Worm (Caenorhabditis elegans) whole organism, late embryonic: ENCODE results near the gene ugt-57.

Experiments used
- C08G9.2 ChIP-seq: sonication (generic microtip); optimal IDR thresholded peaks from 2 replicates; lab custom pipeline; 2016; ENCODE audit warnings: mild to moderate bottlenecking, missing genetic modification characterization, moderate library complexity, missing compliant biosample characterization
- K02D7.2 ChIP-seq: sonication (generic microtip); optimal IDR thresholded peaks from 2 replicates; lab custom pipeline; 2017; ENCODE audit warnings: mild to moderate bottlenecking, missing genetic modification characterization, missing compliant biosample characterization
- T23F11.4 ChIP-seq: fragments of 200-800 bp; sonication (Bioruptor generic); optimal IDR thresholded peaks from 2 replicates; lab custom pipeline; 2018; ENCODE audit warnings: mild to moderate bottlenecking, missing genetic modification characterization, missing compliant biosample characterization
- ceh-14 ChIP-seq: sonication (generic microtip); optimal IDR thresholded peaks from 2 replicates; lab custom pipeline; 2016; ENCODE audit warnings: missing genotype, missing genetic modification characterization, missing compliant biosample characterization
- ceh-18 ChIP-seq: sonication (generic microtip); optimal IDR thresholded peaks from 2 replicates; lab custom pipeline; 2016; ENCODE audit warnings: missing genetic modification characterization, missing compliant biosample characterization
- ceh-2 ChIP-seq: sonication (generic microtip); optimal IDR thresholded peaks from 2 replicates; lab custom pipeline; 2016; ENCODE audit warnings: missing genotype, missing genetic modification characterization, missing compliant biosample characterization
- ceh-22 ChIP-seq: sonication (generic microtip); optimal IDR thresholded peaks from 2 replicates; lab custom pipeline; 2017; ENCODE audit warnings: missing biosample characterization, missing genetic modification characterization
- ceh-30 ChIP-seq: fragments of 150-350 bp; optimal IDR thresholded peaks from 2 replicates; lab custom pipeline; 2014; ENCODE audit warnings: missing biosample characterization, missing genetic modification characterization
- ceh-34 ChIP-seq: sonication (generic microtip); optimal IDR thresholded peaks from 2 replicates; lab custom pipeline; 2016; ENCODE audit warnings: mild to moderate bottlenecking, missing genetic modification characterization, missing compliant biosample characterization
- ceh-45 ChIP-seq: fragments of 200-800 bp; sonication (Bioruptor generic); IDR thresholded peaks from 2 replicates; pipeline ENCODE4 v1.3.6; 2022; ENCODE audit warnings: missing genetic modification reagents, missing genetic modification characterization, missing compliant biosample characterization
- ceh-9 ChIP-seq: sonication (generic microtip); optimal IDR thresholded peaks from 2 replicates; lab custom pipeline; 2016; ENCODE audit warnings: mild to moderate bottlenecking, missing genetic modification characterization, inconsistent platforms, missing compliant biosample characterization
- che-1 ChIP-seq: sonication (generic microtip); optimal IDR thresholded peaks from 2 replicates; lab custom pipeline; 2016; ENCODE audit warnings: mild to moderate bottlenecking, missing genetic modification characterization, missing compliant biosample characterization
- elt-4 ChIP-seq: sonication (generic microtip); optimal IDR thresholded peaks from 2 replicates; lab custom pipeline; 2016; ENCODE audit warnings: missing genetic modification characterization, missing compliant biosample characterization
- ets-4 ChIP-seq: sonication (generic microtip); optimal IDR thresholded peaks from 2 replicates; lab custom pipeline; 2016; ENCODE audit warnings: missing genetic modification characterization, missing compliant biosample characterization
- eyg-1 ChIP-seq: sonication (generic microtip); optimal IDR thresholded peaks from 2 replicates; lab custom pipeline; 2016; ENCODE audit warnings: missing genotype, missing genetic modification characterization, missing compliant biosample characterization
- gmeb-2 ChIP-seq: sonication (generic microtip); optimal IDR thresholded peaks from 2 replicates; lab custom pipeline; 2016; ENCODE audit warnings: missing genetic modification characterization, inconsistent platforms, missing compliant biosample characterization
- hlh-13 ChIP-seq: fragments of 200-800 bp; sonication (Bioruptor generic); optimal IDR thresholded peaks from 2 replicates; lab custom pipeline; 2018; ENCODE audit warnings: mild to moderate bottlenecking, missing genetic modification characterization, missing compliant biosample characterization
- hlh-15 ChIP-seq: sonication (generic microtip); optimal IDR thresholded peaks from 2 replicates; lab custom pipeline; 2016; ENCODE audit warnings: missing genetic modification characterization, missing compliant biosample characterization
- lin-11 ChIP-seq: fragments of 200-800 bp; sonication (Bioruptor generic); optimal IDR thresholded peaks from 2 replicates; lab custom pipeline; 2018; ENCODE audit warnings: mild to moderate bottlenecking, missing genetic modification characterization, missing compliant biosample characterization
- nfya-1 ChIP-seq: sonication (generic microtip); optimal IDR thresholded peaks from 2 replicates; lab custom pipeline; 2017; ENCODE audit warnings: missing genetic modification characterization, mild to moderate bottlenecking, missing compliant biosample characterization, antibody characterized with exemption, moderate library complexity
- nhr-11 ChIP-seq: fragments of 150-350 bp; optimal IDR thresholded peaks from 2 replicates; lab custom pipeline; 2014; ENCODE audit warnings: missing biosample characterization, missing genetic modification characterization
- odd-2 ChIP-seq: sonication (generic microtip); optimal IDR thresholded peaks from 2 replicates; lab custom pipeline; 2017; ENCODE audit warnings: antibody characterized with exemption, mild to moderate bottlenecking, missing genetic modification characterization, missing compliant biosample characterization
- pag-3 ChIP-seq: sonication (generic microtip); optimal IDR thresholded peaks from 2 replicates; lab custom pipeline; 2016; ENCODE audit warnings: missing compliant biosample characterization, missing genetic modification characterization, borderline replicate concordance
- pax-1 ChIP-seq: fragments of 150-350 bp; optimal IDR thresholded peaks from 2 replicates; lab custom pipeline; 2014; ENCODE audit warnings: missing biosample characterization, missing genetic modification characterization
- pha-2 ChIP-seq: sonication (generic microtip); optimal IDR thresholded peaks from 2 replicates; lab custom pipeline; 2017; ENCODE audit warnings: mild to moderate bottlenecking, missing genetic modification characterization, missing compliant biosample characterization
- ref-2 ChIP-seq: sonication (generic microtip); optimal IDR thresholded peaks from 2 replicates; lab custom pipeline; 2016; ENCODE audit warnings: missing genetic modification characterization, missing compliant biosample characterization
- rnt-1 ChIP-seq: sonication (generic microtip); optimal IDR thresholded peaks from 2 replicates; lab custom pipeline; 2016; ENCODE audit warnings: missing genetic modification characterization, missing compliant biosample characterization
- sdc-2 ChIP-seq: sonication (generic microtip); optimal IDR thresholded peaks from 2 replicates; lab custom pipeline; 2016; ENCODE audit warnings: missing genotype, missing genetic modification characterization, missing compliant biosample characterization
- sox-2 ChIP-seq: fragments of 200-800 bp; sonication (Bioruptor generic); IDR thresholded peaks from 2 replicates; pipeline ENCODE4 v1.3.6; 2022; ENCODE audit warnings: missing genetic modification reagents, missing genetic modification characterization, missing compliant biosample characterization
- syd-9 ChIP-seq: sonication (generic microtip); optimal IDR thresholded peaks from 2 replicates; lab custom pipeline; 2016; ENCODE audit warnings: mild to moderate bottlenecking, missing genetic modification characterization, moderate library complexity, missing compliant biosample characterization
- tbx-7 ChIP-seq: sonication (generic microtip); optimal IDR thresholded peaks from 2 replicates; lab custom pipeline; 2016; ENCODE audit warnings: missing genotype, missing genetic modification characterization, missing compliant biosample characterization
- unc-42 ChIP-seq: sonication (generic microtip); optimal IDR thresholded peaks from 2 replicates; lab custom pipeline; 2016; ENCODE audit warnings: missing genotype, missing genetic modification characterization, missing compliant biosample characterization
- unc-55 ChIP-seq: sonication (generic microtip); optimal IDR thresholded peaks from 2 replicates; lab custom pipeline; 2017; ENCODE audit warnings: missing biosample characterization, missing genetic modification reagents, missing genetic modification characterization

The ugt-57 gene

DNA sequence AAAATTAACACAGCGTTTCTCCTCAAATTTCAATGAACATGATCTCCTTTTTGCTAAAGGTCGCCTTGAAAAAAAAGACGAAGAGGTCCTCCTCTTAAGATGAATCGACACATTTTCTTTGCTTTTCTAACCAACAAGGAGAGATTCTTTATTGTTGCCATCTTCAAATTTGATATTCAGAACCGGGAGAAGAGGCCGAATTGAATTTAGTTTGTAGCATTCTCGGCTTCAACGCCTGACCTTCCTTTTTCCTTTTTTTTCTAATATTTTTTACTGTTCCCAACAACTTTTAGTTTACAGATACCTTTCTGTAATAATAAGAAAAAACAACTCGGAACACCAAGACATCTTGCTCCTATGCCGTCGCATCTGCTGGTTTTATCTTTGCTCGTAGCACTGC lies 28.2 kb downstream of the ugt-57 start, which contains the start of gene cah-5:
Gene cah-5, plus strand, starts transcription at position 301 of the 400 bp plus-strand sequence.
- TF ChIP-seq pax-1 (tag; lab: Kevin White, UChicago), result no peak
- TF ChIP-seq odd-2 (tag; lab: Kevin White, UChicago), result no peak
- TF ChIP-seq ceh-2 (tag; lab: Kevin White, UChicago), result no peak
- no peak for TF ChIP-seq hlh-13 (GFP tag; lab: Kevin White, UChicago)

ce11 chrX:7028836-7029235 lies 37.3 kb downstream of the ugt-57 start, which contains the start of gene flp-26:
Gene flp-26 (plus strand): TSS chrX:7029136.
- TF ChIP-seq hlh-15 (tag; lab: Kevin White, UChicago) (no peak), C08G9.2 (tag; lab: Kevin White, UChicago) (no peak), eyg-1 (no peak), rnt-1 (tag; lab: Kevin White, UChicago) (no peak), ceh-2 (tag; lab: Kevin White, UChicago) (no peak), unc-42 (tag; lab: Kevin White, UChicago) (no peak)

DNA sequence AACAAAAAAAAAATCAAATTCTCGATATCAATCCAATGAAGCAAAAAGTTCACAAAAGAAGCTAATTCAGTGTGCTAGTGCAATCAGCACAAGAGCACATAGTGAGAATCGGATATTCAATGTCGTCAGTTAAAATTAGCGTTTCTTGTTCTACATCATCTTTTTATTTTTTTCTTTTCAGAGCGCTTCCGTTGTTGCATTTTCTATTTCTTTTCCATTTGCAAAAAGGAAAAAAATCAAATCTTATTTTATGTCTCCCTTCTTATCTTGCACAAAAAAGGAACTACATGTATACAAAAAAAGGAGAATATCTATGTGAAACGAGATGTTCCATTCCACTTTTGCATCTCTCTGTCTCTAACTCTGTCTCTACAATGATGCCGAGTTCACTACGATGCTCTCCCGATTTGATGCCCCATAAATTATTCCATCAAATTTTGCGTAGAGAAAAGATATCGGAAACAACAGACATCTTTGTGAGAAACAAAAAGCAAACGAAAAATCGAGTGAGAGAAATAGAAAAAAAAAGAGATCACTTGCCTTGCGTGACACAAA lies 42.3 kb downstream of the ugt-57 start:
- no peak for TF ChIP-seq sdc-2 (tag; lab: Kevin White, UChicago)
- TF ChIP-seq unc-55 (GFP tag; lab: Kevin White, UChicago), result no peak
- TF ChIP-seq ceh-18 (tag; lab: Kevin White, UChicago), result no peak
- TF ChIP-seq ets-4 (tag; lab: Kevin White, UChicago), result no peak
- no peak for TF ChIP-seq che-1
- no peak for TF ChIP-seq ceh-34 (tag; lab: Kevin White, UChicago)
- no peak for TF ChIP-seq T23F11.4 (GFP tag; lab: Kevin White, UChicago)
- no peak for TF ChIP-seq lin-11 (tag; lab: Kevin White, UChicago)
- no peak for TF ChIP-seq sox-2 (GFP tag; lab: Robert Waterston, UW)
- no peak for TF ChIP-seq C08G9.2 (tag; lab: Kevin White, UChicago)
- no peak for TF ChIP-seq ref-2 (tag; lab: Kevin White, UChicago)
- no peak for TF ChIP-seq ceh-14 (tag; lab: Kevin White, UChicago)
- no peak for TF ChIP-seq nfya-1 (tag; lab: Kevin White, UChicago)
- TF ChIP-seq nhr-11 (tag; lab: Kevin White, UChicago), result no peak

- no peak for TF ChIP-seq ceh-18 (tag; lab: Kevin White, UChicago)
- no peak for TF ChIP-seq tbx-7
- TF ChIP-seq ceh-30 (tag; lab: Kevin White, UChicago), result no peak
- TF ChIP-seq ceh-22 (tag; lab: Kevin White, UChicago), result no peak
- no peak for TF ChIP-seq K02D7.2 (tag; lab: Kevin White, UChicago)
- no peak for TF ChIP-seq ceh-2 (tag; lab: Kevin White, UChicago)
- no peak for TF ChIP-seq T23F11.4 (GFP tag; lab: Kevin White, UChicago)
- no peak for TF ChIP-seq pag-3
- no peak for TF ChIP-seq ceh-9 (tag; lab: Kevin White, UChicago)
- TF ChIP-seq nfya-1 (tag; lab: Kevin White, UChicago), result no peak
- no peak for TF ChIP-seq ceh-14 (tag; lab: Kevin White, UChicago)
- TF ChIP-seq gmeb-2, result no peak
- TF ChIP-seq pha-2 (tag; lab: Kevin White, UChicago), result no peak
- TF ChIP-seq ceh-45, result no peak
- TF ChIP-seq elt-4, result no peak
- TF ChIP-seq lin-11 (tag; lab: Kevin White, UChicago), result no peak
- TF ChIP-seq, all 69 proteins: peak for 0
Observed at ce11 chrX:7035937-7036336, 44.4 kb downstream of the ugt-57 start, which contains the start of gene cest-19. Gene cest-19 (minus strand): TSS chrX:7036037.

- TF ChIP-seq syd-9 (tag; lab: Kevin White, UChicago) (no peak), che-1 (no peak), sox-2 (GFP tag; lab: Robert Waterston, UW) (no peak), T23F11.4 (GFP tag; lab: Kevin White, UChicago) (no peak), unc-42 (tag; lab: Kevin White, UChicago) (peak; percentile 38)
- TF ChIP-seq, all 69 proteins: peak for 1
Observed at ce11 chrX:7037998-7038397, 46.5 kb downstream of the ugt-57 start.
